Worm (Caenorhabditis elegans): Measurements from ENCODE around the gene sams-4.

The sams-4 gene

DNA sequence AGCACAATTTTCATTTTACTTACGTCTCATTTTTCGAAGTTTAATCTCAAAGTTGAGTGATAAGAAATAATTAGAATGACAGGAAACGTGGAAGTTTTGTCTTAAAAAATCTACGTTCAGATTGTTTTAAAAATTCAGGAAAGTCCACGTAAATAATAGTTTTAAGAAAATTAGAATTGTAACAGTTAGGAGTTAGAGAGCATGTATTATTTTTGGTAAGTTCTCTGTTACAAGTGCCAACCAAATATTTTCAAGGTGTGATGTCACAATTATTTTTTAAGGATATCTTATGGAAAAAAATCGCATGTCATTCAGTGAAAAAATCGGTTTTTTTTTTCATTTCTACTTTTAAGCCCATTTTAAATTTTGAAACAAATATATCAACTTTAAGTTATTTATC, 38.3 kb upstream of the sams-4 start, which contains the start of gene H04M03.11:
Gene H04M03.11, minus strand, starts transcription at position 101 of the 400 bp plus-strand sequence.
- TF ChIP-seq unc-86 (tag; optimal IDR thresholded peaks at IDR 0.05): no peak
- TF ChIP-seq unc-55 (GFP tag; optimal IDR thresholded peaks at IDR 0.05): no peak
- TF ChIP-seq unc-3 (GFP tag; conservative IDR thresholded peaks at IDR 0.05): no peak
- no peak for TF ChIP-seq unc-3 (tag; optimal IDR thresholded peaks at IDR 0.05)
- TF ChIP-seq ceh-45 (GFP tag; IDR thresholded peaks at IDR 0.05): no peak
- no peak for TF ChIP-seq unc-42 (tag; optimal IDR thresholded peaks at IDR 0.05)
- TF ChIP-seq ceh-9 (tag; optimal IDR thresholded peaks at IDR 0.05): no peak
- no peak for TF ChIP-seq npax-4 (tag; optimal IDR thresholded peaks at IDR 0.05)
- TF ChIP-seq lim-6 (tag; optimal IDR thresholded peaks at IDR 0.05): no peak
- TF ChIP-seq ceh-6 (GFP tag; optimal IDR thresholded peaks at IDR 0.05): no peak
- TF ChIP-seq pha-4 (tag; optimal IDR thresholded peaks at IDR 0.05): no peak
- TF ChIP-seq nfya-1 (tag; optimal IDR thresholded peaks at IDR 0.05): no peak

DNA sequence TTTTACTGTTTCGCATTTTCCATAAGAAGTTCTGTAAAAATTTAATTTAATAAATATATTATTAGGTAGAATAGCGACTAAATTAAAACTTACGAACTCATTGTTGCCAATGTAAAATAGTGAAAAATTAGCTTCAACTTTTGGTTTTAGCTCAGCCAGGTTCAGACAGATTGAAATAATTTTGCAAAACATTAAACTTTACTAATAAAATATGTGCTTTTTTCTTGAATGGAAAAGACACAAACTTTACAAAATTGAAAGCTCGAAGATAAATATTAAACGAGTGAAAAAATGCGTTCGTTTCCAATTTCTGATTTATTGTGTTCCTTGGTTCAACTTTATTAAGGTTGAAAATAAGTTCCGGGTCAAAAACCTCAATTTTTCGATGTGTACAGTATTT, 33.7 kb upstream of the sams-4 start, which contains the start of gene srv-22:
Gene srv-22, minus strand, starts transcription at position 101 of the 400 bp plus-strand sequence.
- no peak for TF ChIP-seq hlh-30 (tag; optimal IDR thresholded peaks at IDR 0.05; ENCODE audit: insufficient read depth)
- TF ChIP-seq zip-5 (tag; optimal IDR thresholded peaks at IDR 0.05): no peak
- TF ChIP-seq odd-2 (tag; optimal IDR thresholded peaks at IDR 0.05): no peak
- TF ChIP-seq hlh-13 (GFP tag; optimal IDR thresholded peaks at IDR 0.05): no peak
- TF ChIP-seq ceh-45 (GFP tag; IDR thresholded peaks at IDR 0.05): no peak

DNA sequence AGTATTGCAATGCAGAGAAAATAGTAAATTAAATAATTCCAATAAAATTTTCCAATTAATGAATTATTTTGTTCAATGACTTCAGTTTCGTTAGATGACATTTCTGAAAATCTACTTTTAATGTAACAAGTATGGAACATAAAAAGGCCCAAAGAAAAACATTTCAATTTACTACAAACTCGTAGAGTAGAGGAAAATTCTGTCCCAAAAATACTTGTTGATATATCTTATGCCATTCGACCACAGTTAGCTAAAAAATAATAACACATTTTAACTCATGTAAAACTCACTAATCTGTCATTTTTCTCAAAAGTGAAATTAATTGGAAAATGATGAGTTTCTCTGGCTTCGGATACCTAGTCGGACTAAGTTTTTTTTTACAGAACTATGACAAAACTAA, 31.1 kb upstream of the sams-4 start, which contains the start of gene srv-21:
Gene srv-21, minus strand, starts transcription at position 101 of the 400 bp plus-strand sequence.
- TF ChIP-seq ttx-3 (tag; optimal IDR thresholded peaks at IDR 0.05) (no peak), unc-55 (GFP tag; optimal IDR thresholded peaks at IDR 0.05) (no peak), rnt-1 (tag; optimal IDR thresholded peaks at IDR 0.05) (no peak), fkh-6 (tag; optimal IDR thresholded peaks at IDR 0.05) (no peak)

DNA sequence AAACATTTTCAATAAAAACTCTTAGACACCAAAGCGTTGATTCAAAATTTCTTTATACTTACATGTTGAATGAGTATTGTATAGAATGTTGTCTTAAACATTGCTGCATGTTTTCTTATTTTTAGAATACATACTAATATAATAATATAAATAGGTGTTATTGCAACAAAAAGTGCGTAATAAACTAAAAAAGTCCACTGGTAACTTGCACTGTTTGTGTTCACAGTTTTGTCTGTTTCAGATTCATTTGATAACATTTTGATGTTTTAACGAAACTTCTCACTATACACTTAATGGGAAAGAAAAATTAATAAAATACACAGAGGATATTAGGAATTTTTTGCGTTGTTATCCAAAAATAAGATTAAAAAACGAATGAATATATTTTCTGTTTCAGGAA, 27.7 kb upstream of the sams-4 start, which contains the start of gene srv-19:
Gene srv-19, minus strand, starts transcription at position 101 of the 400 bp plus-strand sequence.
- TF ChIP-seq C38D4.7 (GFP tag; optimal IDR thresholded peaks at IDR 0.05) (no peak), ets-4 (tag; optimal IDR thresholded peaks at IDR 0.05) (no peak), pros-1 (tag; optimal IDR thresholded peaks at IDR 0.05) (no peak), fkh-6 (tag; optimal IDR thresholded peaks at IDR 0.05) (no peak), eyg-1 (tag; optimal IDR thresholded peaks at IDR 0.05) (no peak), lin-11 (tag; optimal IDR thresholded peaks at IDR 0.05) (no peak), dmd-4 (tag; optimal IDR thresholded peaks at IDR 0.05; ENCODE audit: borderline replicate concordance) (no peak), ref-2 (tag; optimal IDR thresholded peaks at IDR 0.05) (no peak), zip-5 (tag; optimal IDR thresholded peaks at IDR 0.05) (no peak), tbx-7 (tag; optimal IDR thresholded peaks at IDR 0.05) (no peak), ahr-1 (tag; optimal IDR thresholded peaks at IDR 0.05) (no peak), hlh-30 (tag; optimal IDR thresholded peaks at IDR 0.05; ENCODE audit: insufficient read depth) (no peak), nfya-1 (tag; optimal IDR thresholded peaks at IDR 0.05) (no peak), tbx-2 (tag; optimal IDR thresholded peaks at IDR 0.05) (no peak), pat-9 (tag; optimal IDR thresholded peaks at IDR 0.05) (no peak), ceh-6 (GFP tag; optimal IDR thresholded peaks at IDR 0.05) (no peak), pqm-1 (tag; optimal IDR thresholded peaks at IDR 0.05) (no peak), fax-1 (tag; optimal IDR thresholded peaks at IDR 0.05) (no peak), ceh-9 (tag; optimal IDR thresholded peaks at IDR 0.05) (no peak), pag-3 (tag; optimal IDR thresholded peaks at IDR 0.05; ENCODE audit: borderline replicate concordance) (no peak)

DNA sequence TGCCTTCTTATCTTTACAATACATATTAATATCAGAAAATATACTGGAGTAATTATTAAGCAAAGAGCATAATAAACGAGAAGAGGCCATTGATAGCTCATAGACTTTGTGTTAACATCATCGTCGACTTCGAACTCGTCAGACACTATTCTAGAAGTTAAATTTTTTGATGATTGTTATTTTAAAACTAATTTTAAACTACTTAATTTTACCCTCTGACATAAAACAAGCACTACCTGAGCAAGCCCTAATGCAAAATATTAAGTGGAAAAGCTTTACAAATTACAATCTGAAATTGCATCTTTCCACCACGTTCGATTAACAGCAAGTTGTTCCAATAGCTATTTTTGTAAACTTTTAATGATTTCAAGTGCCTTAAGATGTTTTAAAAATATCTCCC, 23.9 kb upstream of the sams-4 start, which contains the start of gene srv-17:
Gene srv-17, minus strand, starts transcription at position 101 of the 400 bp plus-strand sequence.
- TF ChIP-seq rnt-1 (tag; optimal IDR thresholded peaks at IDR 0.05) (no peak), pag-3 (tag; optimal IDR thresholded peaks at IDR 0.05; ENCODE audit: borderline replicate concordance) (no peak), sox-2 (GFP tag; IDR thresholded peaks at IDR 0.05) (no peak), lin-11 (tag; optimal IDR thresholded peaks at IDR 0.05) (no peak), ref-2 (tag; optimal IDR thresholded peaks at IDR 0.05) (no peak), hlh-8 (tag; optimal IDR thresholded peaks at IDR 0.05) (no peak), zip-5 (tag; optimal IDR thresholded peaks at IDR 0.05) (no peak), che-1 (tag; optimal IDR thresholded peaks at IDR 0.05) (no peak)

Data from whole organism, late embryonic.